Fruit fly (Drosophila melanogaster): ENCODE measurements around the gene Nrx-1.

Nrx-1 gene

DNA sequence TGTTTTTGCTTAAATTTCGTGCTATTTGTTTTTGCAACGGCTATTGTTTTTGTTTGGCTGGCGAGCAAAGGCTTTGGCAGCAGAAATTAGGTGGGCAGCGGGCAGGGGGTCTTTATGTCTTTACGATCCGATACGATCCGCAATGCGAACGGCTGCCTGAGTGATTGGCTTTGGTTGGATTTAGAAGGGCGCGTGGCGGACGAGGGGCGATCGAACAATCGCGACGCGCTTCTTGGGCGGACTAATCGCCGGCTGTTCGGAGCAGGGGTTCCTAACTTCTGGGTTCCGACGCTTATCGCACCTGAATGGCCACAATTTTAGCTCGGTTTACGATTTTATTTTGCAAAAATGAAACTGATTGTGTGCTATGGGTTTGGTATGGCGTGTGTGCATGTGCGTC lies 58.9 kb downstream of the Nrx-1 start (continued):
- TF ChIP-seq CG17186 (GFP tag; optimal IDR thresholded peaks at IDR 0.05), result no peak
- no peak for TF ChIP-seq fd3F (GFP tag; optimal IDR thresholded peaks at IDR 0.05)
- TF ChIP-seq tio (GFP tag; optimal IDR thresholded peaks at IDR 0.05), result no peak
- no peak for TF ChIP-seq kni (GFP tag; optimal IDR thresholded peaks at IDR 0.05)
- TF ChIP-seq ap (GFP tag; IDR thresholded peaks at IDR 0.05), result no peak
- TF ChIP-seq chn (GFP tag; optimal IDR thresholded peaks at IDR 0.05), result no peak
- TF ChIP-seq CG34376 (GFP tag; optimal IDR thresholded peaks at IDR 0.05), result peak; percentile 59
- TF ChIP-seq Aef1 (GFP tag; IDR thresholded peaks at IDR 0.05), result no peak
- TF ChIP-seq D19B (GFP tag; optimal IDR thresholded peaks at IDR 0.05), result no peak
- peak; percentile 12 for TF ChIP-seq CG13894 (tag; optimal IDR thresholded peaks at IDR 0.05)
- peak; percentile 34; the same call in 1 of the 2 replicates for TF ChIP-seq CG11247 (GFP tag; IDR thresholded peaks at IDR 0.05)
- TF ChIP-seq CG2120 (GFP tag; optimal IDR thresholded peaks at IDR 0.05), result peak; percentile 2
- TF ChIP-seq Hr3 (GFP tag; optimal IDR thresholded peaks at IDR 0.05), result no peak
- TF ChIP-seq Gug (GFP tag; IDR thresholded peaks at IDR 0.05), result no peak
- TF ChIP-seq CG9876 (GFP tag; optimal IDR thresholded peaks at IDR 0.05), result no peak
- TF ChIP-seq Spps (tag; optimal IDR thresholded peaks at IDR 0.05), result no peak
- no peak for TF ChIP-seq amos (GFP tag; IDR thresholded peaks at IDR 0.05; ENCODE audit: partially characterized antibody)
- TF ChIP-seq Dref (GFP tag; IDR thresholded peaks at IDR 0.05), result no peak
- no peak for TF ChIP-seq CG2875 (GFP tag; optimal IDR thresholded peaks at IDR 0.05)
- no peak for TF ChIP-seq CG14860 (GFP tag; IDR thresholded peaks at IDR 0.05; ENCODE audit: partially characterized antibody)
- TF ChIP-seq CG10959 (GFP tag; IDR thresholded peaks at IDR 0.05), result no peak
- no peak for TF ChIP-seq HmgD (GFP tag; optimal IDR thresholded peaks at IDR 0.05)
- TF ChIP-seq CG15696 (tag; optimal IDR thresholded peaks at IDR 0.05), result no peak
- no peak for TF ChIP-seq bab2 (GFP tag; optimal IDR thresholded peaks at IDR 0.05)
- TF ChIP-seq CG3281 (GFP tag; optimal IDR thresholded peaks at IDR 0.05), result no peak
- TF ChIP-seq exex (tag; optimal IDR thresholded peaks at IDR 0.05), result peak; percentile 79
- TF ChIP-seq gro (GFP tag; optimal IDR thresholded peaks at IDR 0.05), result peak; percentile 83
- TF ChIP-seq CG8281 (tag; optimal IDR thresholded peaks at IDR 0.05), result no peak
- no peak for TF ChIP-seq seq (GFP tag; IDR thresholded peaks at IDR 0.05)
- TF ChIP-seq BEAF-32 (GFP tag; optimal IDR thresholded peaks at IDR 0.05), result no peak
- TF ChIP-seq eve (GFP tag; optimal IDR thresholded peaks at IDR 0.05), result no peak
- TF ChIP-seq NK7.1 (GFP tag; optimal IDR thresholded peaks at IDR 0.05), result no peak

DNA sequence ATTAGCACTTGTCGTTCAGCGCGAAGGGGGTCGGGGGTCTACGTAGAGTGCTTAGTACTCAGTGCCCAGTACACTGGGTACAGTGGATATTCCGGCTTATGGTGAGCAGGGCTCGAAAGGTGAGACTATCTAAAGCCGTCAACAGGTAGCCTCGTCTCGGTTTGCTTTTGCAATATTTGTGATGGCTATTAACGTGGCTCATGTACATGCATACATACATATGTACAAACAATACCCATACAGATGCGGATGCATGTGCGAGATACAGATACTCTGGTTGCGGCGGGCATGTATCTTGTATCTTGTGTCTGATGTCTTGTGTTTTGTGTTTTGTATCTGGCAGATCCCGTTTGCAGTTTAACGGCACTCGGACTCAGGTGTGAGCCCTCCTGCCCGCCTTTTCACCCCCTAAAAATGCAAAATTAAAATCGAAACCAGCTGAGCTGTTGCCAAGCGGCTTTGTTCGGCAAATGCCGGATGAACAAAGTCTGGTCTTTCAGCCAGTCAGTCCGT lies 59.4 kb downstream of the Nrx-1 start:
- TF ChIP-seq CG4328 (GFP tag; optimal IDR thresholded peaks at IDR 0.05), result no peak
- no peak for TF ChIP-seq CG18262 (tag; optimal IDR thresholded peaks at IDR 0.05)
- no peak for TF ChIP-seq lmd (GFP tag; IDR thresholded peaks at IDR 0.05)
- TF ChIP-seq mirr (GFP tag; optimal IDR thresholded peaks at IDR 0.05), result no peak
- TF ChIP-seq CG18011 (GFP tag; optimal IDR thresholded peaks at IDR 0.05), result peak; percentile 64
- TF ChIP-seq nom (GFP tag; optimal IDR thresholded peaks at IDR 0.05), result peak; percentile 18
- TF ChIP-seq cg (GFP tag; optimal IDR thresholded peaks at IDR 0.05), result peak; percentile 47
- TF ChIP-seq CG12071 (GFP tag; optimal IDR thresholded peaks at IDR 0.05), result peak; percentile 9
- no peak for TF ChIP-seq CG7372 (GFP tag; IDR thresholded peaks at IDR 0.05)
- no peak for TF ChIP-seq ase (GFP tag; IDR thresholded peaks at IDR 0.05)
- peak in 1 of 2 experiments; percentile 53 for TF ChIP-seq tll (GFP tag; optimal IDR thresholded peaks at IDR 0.05)
- 0 out of 2 replicates have a peak, but pooled peaks have one; percentile 15 for TF ChIP-seq bowl (GFP tag; IDR thresholded peaks at IDR 0.05)
- TF ChIP-seq CG10267 (tag; optimal IDR thresholded peaks at IDR 0.05), result no peak
- peak; percentile 16 for TF ChIP-seq zen (tag; optimal IDR thresholded peaks at IDR 0.05)
- TF ChIP-seq hkb (optimal IDR thresholded peaks at IDR 0.05), result no peak
- 0 out of 2 replicates have a peak, but pooled peaks have one; percentile 12 for TF ChIP-seq hkb (GFP tag; IDR thresholded peaks at IDR 0.05)
- peak; percentile 9 for TF ChIP-seq CG34376 (GFP tag; optimal IDR thresholded peaks at IDR 0.05)
- no peak for TF ChIP-seq Vsx1 (GFP tag; optimal IDR thresholded peaks at IDR 0.05)
- no peak for TF ChIP-seq nmo (GFP tag; optimal IDR thresholded peaks at IDR 0.05)
- peak; percentile 36 for TF ChIP-seq CG15479 (GFP tag; optimal IDR thresholded peaks at IDR 0.05)
- 0 out of 2 replicates have a peak, but pooled peaks have one; percentile 13 for TF ChIP-seq ttk (GFP tag; IDR thresholded peaks at IDR 0.05)

Data from whole organism, embryonic.